Comparison of ENCODE assay signal across 3 worm cellular contexts in the genomic region with DNA sequence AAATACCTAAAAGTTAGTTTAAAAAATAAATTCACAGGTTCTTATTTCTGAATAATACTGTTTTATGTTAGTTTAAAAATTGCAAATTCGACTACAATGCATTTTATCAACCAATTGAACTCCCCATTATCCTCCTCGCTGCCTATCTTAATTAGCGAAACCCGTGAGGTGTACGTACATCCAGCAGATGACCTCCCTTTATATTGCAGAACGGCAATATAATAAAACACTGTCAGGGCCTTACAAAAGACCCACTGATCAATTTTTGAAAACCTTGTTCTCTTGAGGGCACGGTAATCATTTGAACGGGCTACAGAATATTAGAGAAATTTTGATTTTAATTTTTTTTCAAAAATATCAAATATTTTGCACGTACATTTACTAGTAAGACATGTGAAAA.
TF ChIP-seq lines count a peak whose summit lies in the region.

No protein-coding gene starts in this region.

TF ChIP-seq in whole organism, L3 larva, 47 proteins besides CTCF, POLR2A, EP300 and RAD21:
- no peak for TF ChIP-seq sea-2 (GFP tag; optimal IDR thresholded peaks at IDR 0.05; lab: Kevin White, UChicago)
- TF ChIP-seq snpc-4 (tag; optimal IDR thresholded peaks at IDR 0.05; lab: Kevin White, UChicago): peak; percentile 8
TF ChIP-seq in whole organism, L3 larva: peak in this region for 1.

TF ChIP-seq in whole organism, L4 larva, 104 proteins besides CTCF, POLR2A, EP300 and RAD21:
- peak; percentile 44 for TF ChIP-seq aha-1 (tag; lab: Kevin White, UChicago)
- TF ChIP-seq snpc-1.2 (GFP tag; IDR thresholded peaks at IDR 0.05; lab: Robert Waterston, UW): peak; percentile 92
- no peak for TF ChIP-seq mdt-29 (GFP tag; IDR thresholded peaks at IDR 0.05; lab: Robert Waterston, UW)
TF ChIP-seq in whole organism, L4 larva: peak in this region for 2.

TF ChIP-seq in whole organism, young adult, 124 proteins besides CTCF, POLR2A, EP300 and RAD21:
- TF ChIP-seq snpc-4 (GFP tag; optimal IDR thresholded peaks at IDR 0.05; lab: Kevin White, UChicago): peak; percentile 60
- peak; percentile 66 to 93 (median 87) for TF ChIP-seq snpc-4 (tag; optimal IDR thresholded peaks at IDR 0.05; lab: Kevin White, UChicago)
- peak; percentile 90 for TF ChIP-seq attf-6 (GFP tag; IDR thresholded peaks at IDR 0.05; lab: Robert Waterston, UW)
- peak; percentile 77 for TF ChIP-seq snpc-1.1 (tag; optimal IDR thresholded peaks at IDR 0.05; lab: Kevin White, UChicago; ENCODE audit: insufficient read depth)
- peak; percentile 16 for TF ChIP-seq tbp1 (GFP tag; optimal IDR thresholded peaks at IDR 0.05; lab: Kevin White, UChicago)
- no peak for TF ChIP-seq ztf-25 (GFP tag; IDR thresholded peaks at IDR 0.05; lab: Robert Waterston, UW)
TF ChIP-seq in whole organism, young adult: peak in this region for 4.
